Fruit fly (Drosophila melanogaster): ENCODE measurements around the gene CG17292.

CG17292 gene

DNA sequence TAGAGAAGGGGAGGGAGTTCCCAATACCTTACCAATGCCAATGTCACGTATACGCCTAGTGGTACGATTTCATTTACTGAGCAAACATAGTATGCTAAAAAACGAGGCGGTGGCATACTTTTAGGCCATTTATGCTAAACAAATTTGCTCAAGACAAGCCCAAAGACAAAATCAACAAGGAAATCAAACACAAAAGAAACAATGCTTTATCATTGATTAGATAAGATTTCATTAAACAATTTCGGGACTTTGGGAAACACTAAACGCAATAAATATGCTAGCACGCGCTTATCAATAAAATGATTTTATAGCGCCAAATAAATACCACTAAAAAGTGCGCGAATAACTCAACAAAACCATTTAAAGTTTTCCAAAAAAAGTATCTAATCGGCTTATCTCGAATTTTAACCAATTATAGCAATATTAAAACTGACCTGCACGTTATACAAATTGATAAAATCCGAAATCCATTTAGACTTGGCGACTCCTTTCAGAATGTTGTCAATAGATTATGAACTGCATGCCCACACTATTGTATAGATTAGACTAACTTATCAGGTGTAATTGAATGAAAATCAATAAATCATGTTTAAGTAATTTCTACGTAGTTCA is 19.6 kb upstream of the CG17292 start:
- TF ChIP-seq CG32264 (GFP tag; optimal IDR thresholded peaks at IDR 0.05): no peak
- peak; percentile 18 for TF ChIP-seq h (GFP tag; optimal IDR thresholded peaks at IDR 0.05)
- no peak for TF ChIP-seq Abd-B (GFP tag; optimal IDR thresholded peaks at IDR 0.05)
- TF ChIP-seq usp (GFP tag; optimal IDR thresholded peaks at IDR 0.05): no peak
- TF ChIP-seq sv (GFP tag; optimal IDR thresholded peaks at IDR 0.05): no peak
- TF ChIP-seq sage (GFP tag; optimal IDR thresholded peaks at IDR 0.05): no peak
- TF ChIP-seq pan (optimal IDR thresholded peaks at IDR 0.05): no peak
- TF ChIP-seq Myc (optimal IDR thresholded peaks at IDR 0.05): no peak
- no peak for TF ChIP-seq dl (GFP tag; optimal IDR thresholded peaks at IDR 0.05; ENCODE audit: insufficient read depth in 1 of 2, partially characterized antibody in 2 of 2)
- no peak for TF ChIP-seq Vsx2 (GFP tag; optimal IDR thresholded peaks at IDR 0.05; ENCODE audit: partially characterized antibody)
- TF ChIP-seq tai (GFP tag; optimal IDR thresholded peaks at IDR 0.05): peak; percentile 15
- no peak for TF ChIP-seq HLH106 (tag; optimal IDR thresholded peaks at IDR 0.05)
- TF ChIP-seq Jra (GFP tag; optimal IDR thresholded peaks at IDR 0.05): no peak
- no peak for TF ChIP-seq Mio (GFP tag; optimal IDR thresholded peaks at IDR 0.05)
- TF ChIP-seq Hnf4 (GFP tag; optimal IDR thresholded peaks at IDR 0.05): no peak
- peak; percentile 62 for TF ChIP-seq Hr83 (GFP tag; optimal IDR thresholded peaks at IDR 0.05; ENCODE audit: poor library complexity, severe bottlenecking)
- TF ChIP-seq ey (GFP tag; optimal IDR thresholded peaks at IDR 0.05): no peak
- TF ChIP-seq woc (GFP tag; optimal IDR thresholded peaks at IDR 0.05): no peak
- no peak for TF ChIP-seq CG9705 (GFP tag; optimal IDR thresholded peaks at IDR 0.05)
- TF ChIP-seq rgr (GFP tag; optimal IDR thresholded peaks at IDR 0.05): peak; percentile 59
- TF ChIP-seq lola (GFP tag; optimal IDR thresholded peaks at IDR 0.05): no peak
- TF ChIP-seq jim (GFP tag; optimal IDR thresholded peaks at IDR 0.05): no peak
- TF ChIP-seq OdsH (GFP tag; optimal IDR thresholded peaks at IDR 0.05): peak; percentile 37
- TF ChIP-seq foxo (GFP tag; optimal IDR thresholded peaks at IDR 0.05): peak in 1 of 2 experiments; percentile 9
- no peak for TF ChIP-seq Rel (GFP tag; optimal IDR thresholded peaks at IDR 0.05)
- peak; percentile 64 for TF ChIP-seq Rel (tag; optimal IDR thresholded peaks at IDR 0.05)
- TF ChIP-seq Dfd (GFP tag; optimal IDR thresholded peaks at IDR 0.05): no peak
- TF ChIP-seq CrebA (GFP tag; optimal IDR thresholded peaks at IDR 0.05; ENCODE audit: borderline replicate concordance): peak; percentile 11
- TF ChIP-seq dmrt93B (GFP tag; optimal IDR thresholded peaks at IDR 0.05): no peak
- no peak for TF ChIP-seq psq (GFP tag; optimal IDR thresholded peaks at IDR 0.05)
- TF ChIP-seq dsf (GFP tag; optimal IDR thresholded peaks at IDR 0.05; ENCODE audit: borderline replicate concordance): no peak
- no peak for TF ChIP-seq brk (GFP tag; optimal IDR thresholded peaks at IDR 0.05)
- TF ChIP-seq Dif (GFP tag; optimal IDR thresholded peaks at IDR 0.05; ENCODE audit: partially characterized antibody): no peak

DNA sequence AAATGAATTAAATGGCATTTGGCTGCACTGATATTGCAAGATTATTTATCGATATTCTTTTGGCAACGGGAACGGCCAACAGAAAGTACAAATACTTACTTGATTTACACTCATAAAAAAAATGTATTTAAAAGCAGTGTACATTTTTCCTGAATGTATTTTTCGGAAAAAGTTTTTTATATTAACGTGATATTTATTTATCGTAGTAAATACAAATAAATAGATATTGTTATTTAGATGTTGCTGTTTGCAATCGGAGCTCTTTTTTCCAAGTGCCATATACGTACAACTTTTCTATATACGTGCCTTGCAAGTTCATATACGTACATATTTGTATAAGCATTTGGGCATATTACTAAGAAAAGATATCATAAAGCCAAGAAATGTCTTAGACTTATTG is 18.9 kb upstream of the CG17292 start:
- no peak for TF ChIP-seq Mio (GFP tag; optimal IDR thresholded peaks at IDR 0.05)
- no peak for TF ChIP-seq sage (GFP tag; optimal IDR thresholded peaks at IDR 0.05)
- peak; percentile 60 for TF ChIP-seq HLH106 (tag; optimal IDR thresholded peaks at IDR 0.05)
- no peak for TF ChIP-seq Rel (GFP tag; optimal IDR thresholded peaks at IDR 0.05)
- no peak for TF ChIP-seq Rel (tag; optimal IDR thresholded peaks at IDR 0.05)
- no peak for TF ChIP-seq jim (GFP tag; optimal IDR thresholded peaks at IDR 0.05)
- TF ChIP-seq Dif (GFP tag; optimal IDR thresholded peaks at IDR 0.05; ENCODE audit: partially characterized antibody): no peak
- peak; percentile 44 for TF ChIP-seq rgr (GFP tag; optimal IDR thresholded peaks at IDR 0.05)
- peak in 1 of 2 experiments; percentile 71 for TF ChIP-seq foxo (GFP tag; optimal IDR thresholded peaks at IDR 0.05)
- no peak for TF ChIP-seq br (GFP tag; optimal IDR thresholded peaks at IDR 0.05)
- TF ChIP-seq dmrt93B (GFP tag; optimal IDR thresholded peaks at IDR 0.05): peak; percentile 5
- no peak for TF ChIP-seq lola (GFP tag; optimal IDR thresholded peaks at IDR 0.05)
- TF ChIP-seq dl (GFP tag; optimal IDR thresholded peaks at IDR 0.05; ENCODE audit: insufficient read depth in 1 of 2, partially characterized antibody in 2 of 2): no peak
- TF ChIP-seq h (GFP tag; optimal IDR thresholded peaks at IDR 0.05): peak; percentile 65
- peak; percentile 36 for TF ChIP-seq psq (GFP tag; optimal IDR thresholded peaks at IDR 0.05)
- peak; percentile 26 for TF ChIP-seq OdsH (GFP tag; optimal IDR thresholded peaks at IDR 0.05)
- TF ChIP-seq fru (GFP tag; optimal IDR thresholded peaks at IDR 0.05): peak; percentile 29
- no peak for TF ChIP-seq tai (GFP tag; optimal IDR thresholded peaks at IDR 0.05)

DNA sequence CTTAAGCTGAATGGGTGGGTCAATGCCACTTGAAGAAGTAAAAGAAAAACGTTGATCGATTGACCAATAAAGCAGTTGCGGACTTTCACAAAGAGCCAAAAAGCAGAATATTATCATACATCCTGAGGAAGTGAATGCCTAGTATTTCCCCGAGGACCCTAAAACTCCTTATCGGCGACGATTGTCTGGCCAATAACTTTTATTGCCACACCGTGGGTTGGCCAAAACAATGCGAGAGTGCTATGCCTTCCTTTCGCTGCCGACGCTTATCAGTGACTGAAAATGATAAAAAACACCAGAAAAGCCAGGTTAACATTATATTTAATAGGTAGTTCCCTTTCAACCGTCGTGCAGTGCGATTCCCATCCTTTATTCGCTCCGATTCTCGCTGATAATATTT is 18.4 kb upstream of the CG17292 start, which contains the start of gene Mur29B:
Gene Mur29B (plus strand): TSS at position 324 of the 400 bp plus-strand sequence.
- TF ChIP-seq brk (GFP tag; optimal IDR thresholded peaks at IDR 0.05): no peak
- TF ChIP-seq HLH106 (tag; optimal IDR thresholded peaks at IDR 0.05): no peak
- no peak for TF ChIP-seq OdsH (GFP tag; optimal IDR thresholded peaks at IDR 0.05)
- no peak for TF ChIP-seq CG32264 (GFP tag; optimal IDR thresholded peaks at IDR 0.05)
- no peak for TF ChIP-seq dmrt93B (GFP tag; optimal IDR thresholded peaks at IDR 0.05)
- TF ChIP-seq rgr (GFP tag; optimal IDR thresholded peaks at IDR 0.05): no peak
- no peak for TF ChIP-seq sage (GFP tag; optimal IDR thresholded peaks at IDR 0.05)
- TF ChIP-seq CrebA (GFP tag; optimal IDR thresholded peaks at IDR 0.05; ENCODE audit: borderline replicate concordance): peak; percentile 22
- TF ChIP-seq Hr83 (GFP tag; optimal IDR thresholded peaks at IDR 0.05; ENCODE audit: poor library complexity, severe bottlenecking): peak; percentile 29
- no peak for TF ChIP-seq Mio (GFP tag; optimal IDR thresholded peaks at IDR 0.05)
- TF ChIP-seq Rel (GFP tag; optimal IDR thresholded peaks at IDR 0.05): no peak
- peak; percentile 92 for TF ChIP-seq Rel (tag; optimal IDR thresholded peaks at IDR 0.05)
- TF ChIP-seq CG9705 (GFP tag; optimal IDR thresholded peaks at IDR 0.05): no peak
- TF ChIP-seq foxo (GFP tag; optimal IDR thresholded peaks at IDR 0.05): no peak
- no peak for TF ChIP-seq ey (GFP tag; optimal IDR thresholded peaks at IDR 0.05)
- no peak for TF ChIP-seq sv (GFP tag; optimal IDR thresholded peaks at IDR 0.05)
- peak; percentile 2 for TF ChIP-seq br (GFP tag; optimal IDR thresholded peaks at IDR 0.05)
- no peak for TF ChIP-seq psq (GFP tag; optimal IDR thresholded peaks at IDR 0.05)
